Worm (Caenorhabditis elegans) whole organism, L3 larva: ENCODE data around the gene ZK1307.8.

ENCODE experiments used
- R02D3.7 ChIP-seq: fragments of 150-350 bp; optimal IDR thresholded peaks from 2 replicates; lab custom pipeline; 2014; ENCODE audit warnings: missing biosample characterization, missing genetic modification characterization
- hmg-11 ChIP-seq: sonication (generic microtip); optimal IDR thresholded peaks from 2 replicates; lab custom pipeline; 2016; ENCODE audit warnings: missing genetic modification characterization, missing compliant biosample characterization
- lin-39 ChIP-seq: fragments of 150-350 bp; optimal IDR thresholded peaks from 2 replicates; lab custom pipeline; 2018; ENCODE audit warnings: missing biosample characterization, missing genetic modification reagents, missing genetic modification characterization
- nhr-237 ChIP-seq: fragments of 150-350 bp; optimal IDR thresholded peaks from 2 replicates; lab custom pipeline; 2014; ENCODE audit warnings: missing biosample characterization, missing genetic modification characterization
- nhr-25 ChIP-seq: sonication (generic microtip); optimal IDR thresholded peaks from 2 replicates; lab custom pipeline; 2017; ENCODE audit warnings: missing biosample characterization, missing genetic modification characterization
- nhr-77 ChIP-seq: fragments of 150-350 bp; optimal IDR thresholded peaks from 2 replicates; lab custom pipeline; 2014; ENCODE audit warnings: missing biosample characterization, missing genetic modification characterization
- pqm-1 ChIP-seq: fragments of 150-350 bp; optimal IDR thresholded peaks from 2 replicates; lab custom pipeline; 2017; ENCODE audit warnings: missing biosample characterization, missing genetic modification characterization, inconsistent platforms

ce11 chrII:9646928-9647838 lies 22.8 kb downstream of the ZK1307.8 start, which contains the start of gene sqv-8:
- TF ChIP-seq nhr-77 (tag; lab: Kevin White, UChicago) (no peak), hmg-11 (no peak), R02D3.7 (no peak), pqm-1 (tag; lab: Kevin White, UChicago) (no peak), nhr-237 (tag; lab: Kevin White, UChicago) (no peak), lin-39 (tag; lab: Kevin White, UChicago) (no peak), nhr-25 (tag; lab: Kevin White, UChicago) (no peak)
